Fruit fly (Drosophila melanogaster): ENCODE data around the gene Set8.

Set8 gene

dm6 chr3R:14278523-14279303 lies 37.1 kb upstream of the Set8 start (continued):
- TF ChIP-seq unpg (GFP tag; optimal IDR thresholded peaks at IDR 0.05) (peak; percentile 27), Trl (optimal IDR thresholded peaks at IDR 0.05) (peak; percentile 96 to 97), Trl (GFP tag; optimal IDR thresholded peaks at IDR 0.05) (no peak), sens (GFP tag) (peak; percentile 54), Ssrp (tag; optimal IDR thresholded peaks at IDR 0.05) (peak; percentile 8)

dm6 chr3R:14279311-14279998 lies 36.4 kb upstream of the Set8 start:
- TF ChIP-seq sr (GFP tag; IDR thresholded peaks at IDR 0.05) (no peak), emc (GFP tag; optimal IDR thresholded peaks at IDR 0.05) (no peak), CG12744 (GFP tag; optimal IDR thresholded peaks at IDR 0.05) (no peak), CG9727 (GFP tag; optimal IDR thresholded peaks at IDR 0.05) (no peak), Max (GFP tag; optimal IDR thresholded peaks at IDR 0.05) (peak; percentile 11), otp (GFP tag; IDR thresholded peaks at IDR 0.05) (no peak), ewg (GFP tag; optimal IDR thresholded peaks at IDR 0.05) (no peak), CG9876 (GFP tag; optimal IDR thresholded peaks at IDR 0.05) (no peak), pnt (GFP tag; optimal IDR thresholded peaks at IDR 0.05) (no peak), Hand (GFP tag; optimal IDR thresholded peaks at IDR 0.05) (no peak), CG15011 (GFP tag; optimal IDR thresholded peaks at IDR 0.05) (no peak), CG8290 (GFP tag; optimal IDR thresholded peaks at IDR 0.05) (peak; percentile 34), CG8290 (tag; optimal IDR thresholded peaks at IDR 0.05) (no peak), CG1603 (tag; optimal IDR thresholded peaks at IDR 0.05) (no peak), CG4404 (GFP tag; IDR thresholded peaks at IDR 0.05) (no peak), z (GFP tag; IDR thresholded peaks at IDR 0.05) (peak; percentile 55; the same call in 2 of the 3 replicates), CG1832 (GFP tag; optimal IDR thresholded peaks at IDR 0.05) (no peak), Xbp1 (GFP tag; optimal IDR thresholded peaks at IDR 0.05) (peak; percentile 2), CG6683 (GFP tag; optimal IDR thresholded peaks at IDR 0.05) (no peak), zen2 (GFP tag; IDR thresholded peaks at IDR 0.05; ENCODE audit: partially characterized antibody) (no peak), ERR (GFP tag; optimal IDR thresholded peaks at IDR 0.05) (no peak), kay (GFP tag; optimal IDR thresholded peaks at IDR 0.05) (no peak), CG8359 (GFP tag; optimal IDR thresholded peaks at IDR 0.05; ENCODE audit: borderline replicate concordance) (no peak), Hmr (GFP tag; optimal IDR thresholded peaks at IDR 0.05) (peak; percentile 49), MBD-R2 (GFP tag; IDR thresholded peaks at IDR 0.05) (no peak), C15 (GFP tag; IDR thresholded peaks at IDR 0.05) (no peak), shn (GFP tag; optimal IDR thresholded peaks at IDR 0.05) (no peak), gcm (GFP tag; optimal IDR thresholded peaks at IDR 0.05) (no peak), NC2α (GFP tag; optimal IDR thresholded peaks at IDR 0.05) (no peak), cad (GFP tag; optimal IDR thresholded peaks at IDR 0.05) (no peak), Hsf (GFP tag; optimal IDR thresholded peaks at IDR 0.05) (no peak), Six4 (GFP tag; optimal IDR thresholded peaks at IDR 0.05) (no peak), CG7839 (tag; optimal IDR thresholded peaks at IDR 0.05) (peak; percentile 60), Spps (tag; optimal IDR thresholded peaks at IDR 0.05) (no peak), CG43689 (GFP tag; IDR thresholded peaks at IDR 0.05) (no peak), CG10654 (GFP tag; optimal IDR thresholded peaks at IDR 0.05) (no peak), slp2 (GFP tag; optimal IDR thresholded peaks at IDR 0.05) (no peak), nom (GFP tag; optimal IDR thresholded peaks at IDR 0.05) (no peak), CG13296 (GFP tag; optimal IDR thresholded peaks at IDR 0.05) (peak; percentile 17), CG2129 (GFP tag; IDR thresholded peaks at IDR 0.05; ENCODE audit: partially characterized antibody) (no peak), Nf-YB (GFP tag; optimal IDR thresholded peaks at IDR 0.05) (no peak), rib (GFP tag; IDR thresholded peaks at IDR 0.05) (no peak), Ptx1 (GFP tag; IDR thresholded peaks at IDR 0.05) (0 out of 2 replicates have a peak, but pooled peaks have one; percentile 25)

All from whole organism, embryonic.